Fruit fly (Drosophila melanogaster): ENCODE data around the gene CG31086.

CG31086 gene

dm6 chr3R:26235034-26235433 lies 50.0 kb downstream of the CG31086 start (continued):
- TF ChIP-seq CG8388 (GFP tag; optimal IDR thresholded peaks at IDR 0.05) (peak; percentile 17), sd (tag; optimal IDR thresholded peaks at IDR 0.05) (no peak), Ets97D (GFP tag; optimal IDR thresholded peaks at IDR 0.05) (no peak), Myb (GFP tag; optimal IDR thresholded peaks at IDR 0.05) (peak; percentile 5), CG18476 (GFP tag; optimal IDR thresholded peaks at IDR 0.05) (no peak), phol (tag; optimal IDR thresholded peaks at IDR 0.05) (peak; percentile 45), Atf6 (GFP tag; IDR thresholded peaks at IDR 0.05) (no peak; the same call in 1 of the 2 replicates), CG2120 (GFP tag; optimal IDR thresholded peaks at IDR 0.05) (peak; percentile 64), Ets65A (GFP tag) (peak; percentile 52), inv (GFP tag; IDR thresholded peaks at IDR 0.05; ENCODE audit: partially characterized antibody) (no peak), Chrac-16 (GFP tag; optimal IDR thresholded peaks at IDR 0.05) (peak; percentile 7), kah (GFP tag; optimal IDR thresholded peaks at IDR 0.05) (no peak), fd102C (GFP tag; optimal IDR thresholded peaks at IDR 0.05) (no peak), nerfin-1 (tag; optimal IDR thresholded peaks at IDR 0.05) (no peak), mam (GFP tag; optimal IDR thresholded peaks at IDR 0.05) (peak; percentile 54), zfh2 (GFP tag; optimal IDR thresholded peaks at IDR 0.05) (no peak), Nf-YC (tag; optimal IDR thresholded peaks at IDR 0.05) (no peak), Blimp-1 (GFP tag; optimal IDR thresholded peaks at IDR 0.05) (peak; percentile 54), Dp (GFP tag; optimal IDR thresholded peaks at IDR 0.05) (no peak), CG7745 (tag; optimal IDR thresholded peaks at IDR 0.05) (no peak), Awh (GFP tag; IDR thresholded peaks at IDR 0.05) (0 out of 2 replicates have a peak, but pooled peaks have one; percentile 60), Camta (GFP tag; optimal IDR thresholded peaks at IDR 0.05) (peak; percentile 44), CoRest (tag; optimal IDR thresholded peaks at IDR 0.05) (peak; percentile 33), h (optimal IDR thresholded peaks at IDR 0.05) (no peak), row (GFP tag; IDR thresholded peaks at IDR 0.05) (peak; percentile 57), sob (GFP tag; IDR thresholded peaks at IDR 0.05) (0 out of 2 replicates have a peak, but pooled peaks have one; percentile 40), CG11247 (GFP tag; IDR thresholded peaks at IDR 0.05) (no peak), Aef1 (GFP tag; IDR thresholded peaks at IDR 0.05) (0 out of 3 replicates have a peak, but pooled peaks have one; percentile 22), slou (GFP tag; optimal IDR thresholded peaks at IDR 0.05) (no peak), CG9727 (GFP tag; optimal IDR thresholded peaks at IDR 0.05) (peak; percentile 12), ci (GFP tag; IDR thresholded peaks at IDR 0.05) (peak; percentile 73; the same call in 2 of the 3 replicates), pnt (GFP tag; optimal IDR thresholded peaks at IDR 0.05) (peak; percentile 19), chif (GFP tag; optimal IDR thresholded peaks at IDR 0.05) (peak; percentile 6 to 22), dysf (GFP tag; IDR thresholded peaks at IDR 0.05) (0 out of 3 replicates have a peak, but pooled peaks have one; percentile 58), gem (tag; optimal IDR thresholded peaks at IDR 0.05) (peak; percentile 69), CG7271 (tag; optimal IDR thresholded peaks at IDR 0.05) (no peak), lilli (GFP tag; optimal IDR thresholded peaks at IDR 0.05) (peak; percentile 41), Elba2 (GFP tag; optimal IDR thresholded peaks at IDR 0.05) (no peak), abd-A (tag; optimal IDR thresholded peaks at IDR 0.05) (no peak), tna (GFP tag; IDR thresholded peaks at IDR 0.05; ENCODE audit: partially characterized antibody) (no peak), sisA (GFP tag; IDR thresholded peaks at IDR 0.05) (0 out of 2 replicates have a peak, but pooled peaks have one; percentile 39), TFAM (GFP tag; optimal IDR thresholded peaks at IDR 0.05) (no peak), Atf-2 (GFP tag; optimal IDR thresholded peaks at IDR 0.05) (peak; percentile 8), CG2116 (GFP tag; optimal IDR thresholded peaks at IDR 0.05) (no peak), pan (optimal IDR thresholded peaks at IDR 0.05) (no peak), pan (GFP tag; optimal IDR thresholded peaks at IDR 0.05 in 1 of 2, IDR thresholded peaks at IDR 0.05 in 1 of 2) (peak in 1 of 2 experiments; percentile 59), fu2 (GFP tag; optimal IDR thresholded peaks at IDR 0.05) (no peak), sens (GFP tag) (peak; percentile 86), ap (GFP tag; IDR thresholded peaks at IDR 0.05) (peak; percentile 44; the same call in 1 of the 2 replicates), dpn (GFP tag; optimal IDR thresholded peaks at IDR 0.05) (peak; percentile 37 to 46), nmo (GFP tag; optimal IDR thresholded peaks at IDR 0.05) (peak; percentile 47), knrl (GFP tag; IDR thresholded peaks at IDR 0.05; ENCODE audit: partially characterized antibody) (no peak)
